Fruit fly (Drosophila melanogaster): ENCODE data around the gene Gr64e.

Gr64e gene

dm6 chr3L:4070221-4070995, 38.5 kb downstream of the Gr64e start (continued):
- TF ChIP-seq tna (GFP tag; IDR thresholded peaks at IDR 0.05; ENCODE audit: partially characterized antibody) (no peak), lov (optimal IDR thresholded peaks at IDR 0.05) (no peak), lov (GFP tag; IDR thresholded peaks at IDR 0.05) (peak; percentile 82; the same call in 2 of the 3 replicates), ato (GFP tag; IDR thresholded peaks at IDR 0.05; ENCODE audit: partially characterized antibody) (no peak), ap (GFP tag; IDR thresholded peaks at IDR 0.05) (peak; percentile 93), CG12391 (tag; optimal IDR thresholded peaks at IDR 0.05) (peak; percentile 77), C15 (GFP tag; IDR thresholded peaks at IDR 0.05) (peak; percentile 86), ttk (GFP tag; IDR thresholded peaks at IDR 0.05) (peak; percentile 91), HLH4C (GFP tag; IDR thresholded peaks at IDR 0.05; ENCODE audit: partially characterized antibody) (no peak), cato (GFP tag; optimal IDR thresholded peaks at IDR 0.05; ENCODE audit: borderline replicate concordance) (peak; percentile 71), so (GFP tag; IDR thresholded peaks at IDR 0.05) (peak; percentile 93), bab2 (GFP tag; optimal IDR thresholded peaks at IDR 0.05) (peak; percentile 33), gcm (GFP tag; optimal IDR thresholded peaks at IDR 0.05) (peak; percentile 45), nerfin-2 (GFP tag; IDR thresholded peaks at IDR 0.05; ENCODE audit: partially characterized antibody) (no peak), CG16815 (GFP tag; optimal IDR thresholded peaks at IDR 0.05) (peak; percentile 81), gce (GFP tag; IDR thresholded peaks at IDR 0.05) (peak; percentile 90), abd-A (tag; optimal IDR thresholded peaks at IDR 0.05) (no peak), lab (GFP tag; optimal IDR thresholded peaks at IDR 0.05) (peak; percentile 94), CG10543 (GFP tag; optimal IDR thresholded peaks at IDR 0.05) (peak; percentile 49), CG14014 (GFP tag; IDR thresholded peaks at IDR 0.05) (peak; percentile 95), CG3407 (GFP tag; optimal IDR thresholded peaks at IDR 0.05) (peak; percentile 62), CG2678 (tag; optimal IDR thresholded peaks at IDR 0.05) (peak; percentile 91), CG34224 (GFP tag; IDR thresholded peaks at IDR 0.05; ENCODE audit: partially characterized antibody) (no peak), gfzf (GFP tag; optimal IDR thresholded peaks at IDR 0.05) (no peak), B-H1 (GFP tag; IDR thresholded peaks at IDR 0.05) (peak; percentile 85), chif (GFP tag; optimal IDR thresholded peaks at IDR 0.05) (peak; percentile 90 to 91), lbe (GFP tag; optimal IDR thresholded peaks at IDR 0.05) (peak; percentile 96), CG12155 (GFP tag; optimal IDR thresholded peaks at IDR 0.05) (peak; percentile 80), klu (GFP tag; IDR thresholded peaks at IDR 0.05) (peak; percentile 79), chinmo (GFP tag; IDR thresholded peaks at IDR 0.05; ENCODE audit: partially characterized antibody) (no peak), cas (GFP tag; IDR thresholded peaks at IDR 0.05) (peak; percentile 87), CG31441 (GFP tag; IDR thresholded peaks at IDR 0.05) (peak; percentile 80), sd (tag; optimal IDR thresholded peaks at IDR 0.05) (peak; percentile 65), cg (GFP tag; optimal IDR thresholded peaks at IDR 0.05) (no peak), Opbp (GFP tag; IDR thresholded peaks at IDR 0.05; ENCODE audit: partially characterized antibody) (no peak), CG9797 (GFP tag; optimal IDR thresholded peaks at IDR 0.05) (no peak), Kr (GFP tag; optimal IDR thresholded peaks at IDR 0.05) (no peak), Med (GFP tag) (peak; percentile 99), Doc3 (GFP tag; IDR thresholded peaks at IDR 0.05; ENCODE audit: partially characterized antibody) (no peak), ind (GFP tag; optimal IDR thresholded peaks at IDR 0.05) (peak; percentile 92), CG6854 (GFP tag; optimal IDR thresholded peaks at IDR 0.05) (peak; percentile 60), CG33213 (GFP tag; optimal IDR thresholded peaks at IDR 0.05) (peak; percentile 72), CG34376 (GFP tag; optimal IDR thresholded peaks at IDR 0.05) (no peak), Awh (GFP tag; IDR thresholded peaks at IDR 0.05) (peak; percentile 90), CG4360 (GFP tag; IDR thresholded peaks at IDR 0.05) (peak; percentile 56), psq (GFP tag; optimal IDR thresholded peaks at IDR 0.05) (peak; percentile 41), onecut (GFP tag; IDR thresholded peaks at IDR 0.05) (peak; percentile 75), Fer1 (GFP tag; optimal IDR thresholded peaks at IDR 0.05) (peak; percentile 83), CG17361 (GFP tag; IDR thresholded peaks at IDR 0.05) (peak; percentile 75)

Measured in whole organism, embryonic.